Fruit fly (Drosophila melanogaster): Measurements from ENCODE around the gene rux.

rux gene

DNA sequence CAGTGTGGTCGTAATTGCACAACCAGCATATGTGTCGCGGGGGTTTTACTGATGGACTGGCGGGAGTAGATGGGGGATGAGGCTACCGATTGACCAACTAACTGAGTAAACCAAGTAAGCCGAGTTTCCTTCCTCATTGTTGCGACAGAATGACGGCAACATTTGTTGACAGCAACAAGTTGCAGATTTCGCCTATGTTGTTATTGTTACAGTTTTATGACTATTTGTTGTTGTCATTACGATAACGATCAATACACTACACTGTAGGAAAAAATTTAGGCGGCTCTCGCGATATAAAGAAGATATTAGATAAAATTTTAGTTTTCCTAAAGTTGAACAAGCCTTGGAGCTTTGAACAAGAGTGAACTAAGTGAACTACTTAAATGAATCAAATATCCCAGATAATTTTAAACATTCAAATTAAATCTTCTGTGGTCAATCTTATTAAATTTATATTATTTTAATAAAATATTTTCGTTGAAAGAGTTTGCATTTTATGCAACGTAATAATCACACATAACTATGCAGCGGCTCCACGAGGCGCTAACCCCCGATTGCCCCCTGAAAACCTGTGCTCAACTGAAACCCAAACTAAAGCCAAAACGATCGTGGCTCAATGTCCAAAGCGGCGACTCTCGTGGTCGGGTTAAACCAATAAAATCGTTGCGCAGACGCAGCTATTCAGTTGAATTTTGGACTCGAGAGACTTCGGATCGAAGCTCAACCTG lies 29.8 kb upstream of the rux start, which contains the start of gene CG5928 (continued):
- TF ChIP-seq Max (GFP tag; optimal IDR thresholded peaks at IDR 0.05): peak; percentile 8
- TF ChIP-seq org-1 (GFP tag; optimal IDR thresholded peaks at IDR 0.05): no peak
- TF ChIP-seq CTCF (GFP tag; optimal IDR thresholded peaks at IDR 0.05): no peak
- TF ChIP-seq row (GFP tag; IDR thresholded peaks at IDR 0.05): peak; percentile 58
- TF ChIP-seq CG1792 (GFP tag; optimal IDR thresholded peaks at IDR 0.05): no peak
- TF ChIP-seq Mes4 (GFP tag; optimal IDR thresholded peaks at IDR 0.05): no peak
- TF ChIP-seq Blimp-1 (GFP tag; optimal IDR thresholded peaks at IDR 0.05): peak; percentile 13
- TF ChIP-seq NfI (GFP tag; optimal IDR thresholded peaks at IDR 0.05): peak; percentile 7
- TF ChIP-seq CG32767 (GFP tag; IDR thresholded peaks at IDR 0.05): no peak
- no peak for TF ChIP-seq pros (GFP tag; optimal IDR thresholded peaks at IDR 0.05)
- no peak for TF ChIP-seq z (GFP tag; IDR thresholded peaks at IDR 0.05)
- TF ChIP-seq CG10267 (tag; optimal IDR thresholded peaks at IDR 0.05): peak; percentile 35
- TF ChIP-seq CG8388 (GFP tag; optimal IDR thresholded peaks at IDR 0.05): peak; percentile 16
- peak; percentile 3 for TF ChIP-seq CG6654 (GFP tag; optimal IDR thresholded peaks at IDR 0.05)
- TF ChIP-seq sug (tag; optimal IDR thresholded peaks at IDR 0.05): peak; percentile 12
- TF ChIP-seq CG2712 (tag; optimal IDR thresholded peaks at IDR 0.05): peak; percentile 43
- peak; percentile 73 for TF ChIP-seq CG2678 (tag; optimal IDR thresholded peaks at IDR 0.05)
- no peak for TF ChIP-seq abd-A (tag; optimal IDR thresholded peaks at IDR 0.05)
- TF ChIP-seq grau (tag; optimal IDR thresholded peaks at IDR 0.05): peak; percentile 48
- TF ChIP-seq Abd-B (GFP tag; optimal IDR thresholded peaks at IDR 0.05): peak; percentile 51
- peak; percentile 13 for TF ChIP-seq CG18476 (GFP tag; optimal IDR thresholded peaks at IDR 0.05)
- TF ChIP-seq sqz (GFP tag; optimal IDR thresholded peaks at IDR 0.05): no peak
- TF ChIP-seq az2 (GFP tag; optimal IDR thresholded peaks at IDR 0.05): no peak
- TF ChIP-seq CG5180 (GFP tag; optimal IDR thresholded peaks at IDR 0.05): peak; percentile 48
- no peak for TF ChIP-seq NC2β (GFP tag; optimal IDR thresholded peaks at IDR 0.05)
- TF ChIP-seq pita (GFP tag; optimal IDR thresholded peaks at IDR 0.05): no peak
- peak; percentile 42 for TF ChIP-seq nmo (GFP tag; optimal IDR thresholded peaks at IDR 0.05)
- TF ChIP-seq dm (GFP tag; optimal IDR thresholded peaks at IDR 0.05): no peak
- peak; percentile 2 for TF ChIP-seq Vsx1 (GFP tag; optimal IDR thresholded peaks at IDR 0.05)
- peak; percentile 5 for TF ChIP-seq nerfin-1 (tag; optimal IDR thresholded peaks at IDR 0.05)
- no peak for TF ChIP-seq Ets97D (GFP tag; optimal IDR thresholded peaks at IDR 0.05)
- no peak for TF ChIP-seq fru (optimal IDR thresholded peaks at IDR 0.05)
- peak; percentile 6 for TF ChIP-seq fd3F (GFP tag; optimal IDR thresholded peaks at IDR 0.05)
- no peak for TF ChIP-seq CG31224 (GFP tag; IDR thresholded peaks at IDR 0.05)
- peak; percentile 17 for TF ChIP-seq ATbp (GFP tag; optimal IDR thresholded peaks at IDR 0.05)
- TF ChIP-seq CG4424 (GFP tag; optimal IDR thresholded peaks at IDR 0.05): peak; percentile 38
- peak; percentile 50; the same call in 1 of the 2 replicates for TF ChIP-seq HLH3B (GFP tag; IDR thresholded peaks at IDR 0.05)
- TF ChIP-seq fd96Cb (tag; optimal IDR thresholded peaks at IDR 0.05): peak; percentile 39
- TF ChIP-seq CG15269 (tag; optimal IDR thresholded peaks at IDR 0.05): peak; percentile 59
- TF ChIP-seq CG14441 (GFP tag; IDR thresholded peaks at IDR 0.05): peak; percentile 56
- peak; percentile 23 for TF ChIP-seq CG17385 (GFP tag; optimal IDR thresholded peaks at IDR 0.05)
- TF ChIP-seq CG10147 (GFP tag; optimal IDR thresholded peaks at IDR 0.05): peak; percentile 47
- peak; percentile 48; the same call in 2 of the 3 replicates for TF ChIP-seq CG11695 (GFP tag; IDR thresholded peaks at IDR 0.05)
- TF ChIP-seq CG10274 (GFP tag; optimal IDR thresholded peaks at IDR 0.05): peak; percentile 92
- TF ChIP-seq Med (GFP tag): peak; percentile 16
- TF ChIP-seq hkb (optimal IDR thresholded peaks at IDR 0.05): no peak
- peak; percentile 66 for TF ChIP-seq hkb (GFP tag; IDR thresholded peaks at IDR 0.05)
- peak; percentile 35 for TF ChIP-seq CG30403 (GFP tag; optimal IDR thresholded peaks at IDR 0.05)
- peak; percentile 5 for TF ChIP-seq caup (GFP tag; optimal IDR thresholded peaks at IDR 0.05; ENCODE audit: severe bottlenecking)
- TF ChIP-seq hb (GFP tag; IDR thresholded peaks at IDR 0.05; ENCODE audit: partially characterized antibody): no peak

All from whole organism, embryonic.